Fruit fly (Drosophila melanogaster): ENCODE measurements around the gene Pop1.

Gene Pop1

dm6 chrX:5612977-5613376 lies 9.5 kb upstream of the Pop1 start (continued):
- TF ChIP-seq Dbx (GFP tag; IDR thresholded peaks at IDR 0.05) (peak; percentile 29; the same call in 1 of the 3 replicates), PHDP (tag; optimal IDR thresholded peaks at IDR 0.05) (no peak), cato (GFP tag; optimal IDR thresholded peaks at IDR 0.05; ENCODE audit: borderline replicate concordance) (no peak), CG8478 (optimal IDR thresholded peaks at IDR 0.05) (no peak), Deaf1 (tag; optimal IDR thresholded peaks at IDR 0.05) (no peak), zf30C (GFP tag; optimal IDR thresholded peaks at IDR 0.05) (no peak), otp (GFP tag; IDR thresholded peaks at IDR 0.05) (no peak), CG1024 (GFP tag; IDR thresholded peaks at IDR 0.05) (no peak), CG7357 (GFP tag; IDR thresholded peaks at IDR 0.05) (no peak), chm (GFP tag; IDR thresholded peaks at IDR 0.05) (no peak), gcm (GFP tag; optimal IDR thresholded peaks at IDR 0.05) (no peak), CG16779 (GFP tag; IDR thresholded peaks at IDR 0.05) (no peak), wek (GFP tag; optimal IDR thresholded peaks at IDR 0.05) (no peak), ranshi (GFP tag; IDR thresholded peaks at IDR 0.05) (no peak), Hr78 (GFP tag; optimal IDR thresholded peaks at IDR 0.05) (no peak), gem (tag; optimal IDR thresholded peaks at IDR 0.05) (no peak), scrt (GFP tag; optimal IDR thresholded peaks at IDR 0.05) (no peak), Hr51 (GFP tag; optimal IDR thresholded peaks at IDR 0.05) (no peak), gsb (GFP tag; IDR thresholded peaks at IDR 0.05) (no peak), fd64A (GFP tag; optimal IDR thresholded peaks at IDR 0.05) (no peak), cg (GFP tag; optimal IDR thresholded peaks at IDR 0.05) (no peak), gfzf (GFP tag; optimal IDR thresholded peaks at IDR 0.05) (no peak), CG14965 (GFP tag; optimal IDR thresholded peaks at IDR 0.05; ENCODE audit: borderline replicate concordance) (no peak), kni (GFP tag; optimal IDR thresholded peaks at IDR 0.05) (no peak), ssp (GFP tag; IDR thresholded peaks at IDR 0.05) (no peak), nom (GFP tag; optimal IDR thresholded peaks at IDR 0.05) (no peak), BEAF-32 (GFP tag; optimal IDR thresholded peaks at IDR 0.05) (no peak), Antp (GFP tag; optimal IDR thresholded peaks at IDR 0.05) (no peak), Optix (GFP tag; IDR thresholded peaks at IDR 0.05) (no peak), CG11093 (GFP tag; IDR thresholded peaks at IDR 0.05) (no peak), CG31365 (tag; optimal IDR thresholded peaks at IDR 0.05) (peak; percentile 94), ci (GFP tag; IDR thresholded peaks at IDR 0.05) (no peak), CG6683 (GFP tag; optimal IDR thresholded peaks at IDR 0.05) (no peak), CG7786 (GFP tag; optimal IDR thresholded peaks at IDR 0.05) (no peak), CG16863 (GFP tag; optimal IDR thresholded peaks at IDR 0.05) (no peak), Hr3 (GFP tag; optimal IDR thresholded peaks at IDR 0.05) (no peak), CG14441 (GFP tag; IDR thresholded peaks at IDR 0.05) (no peak), Xrp1 (GFP tag; IDR thresholded peaks at IDR 0.05) (0 out of 2 replicates have a peak, but pooled peaks have one; percentile 10), zen2 (GFP tag; IDR thresholded peaks at IDR 0.05; ENCODE audit: partially characterized antibody) (no peak), insv (GFP tag; optimal IDR thresholded peaks at IDR 0.05) (no peak), CG7556 (GFP tag; optimal IDR thresholded peaks at IDR 0.05) (no peak), Med (GFP tag) (peak; percentile 65), lmd (GFP tag; IDR thresholded peaks at IDR 0.05) (no peak), pb (GFP tag; optimal IDR thresholded peaks at IDR 0.05) (no peak), CG13287 (GFP tag; IDR thresholded peaks at IDR 0.05; ENCODE audit: partially characterized antibody) (no peak; the same call in 1 of the 2 replicates), CG31388 (GFP tag; optimal IDR thresholded peaks at IDR 0.05) (no peak), Lim3 (GFP tag; IDR thresholded peaks at IDR 0.05) (no peak), CG5180 (GFP tag; optimal IDR thresholded peaks at IDR 0.05) (no peak), MBD-R2 (GFP tag; IDR thresholded peaks at IDR 0.05) (no peak), CG3847 (GFP tag; IDR thresholded peaks at IDR 0.05) (peak; percentile 54; the same call in 1 of the 2 replicates), CG7839 (tag; optimal IDR thresholded peaks at IDR 0.05) (peak; percentile 8)
